Worm (Caenorhabditis elegans) whole organism, L2 larva: ENCODE data around the gene F46C8.3.

ENCODE experiments used
- F13H6.1 ChIP-seq: sonication (generic microtip); optimal IDR thresholded peaks from 2 replicates; lab custom pipeline; 2016; ENCODE audit warnings: missing genetic modification characterization, missing compliant biosample characterization
- ama-1 ChIP-seq: fragments of 150-350 bp; optimal IDR thresholded peaks from 2 replicates; lab custom pipeline; 2018; ENCODE audit warnings: inconsistent platforms
- blmp-1 ChIP-seq: sonication (generic microtip); optimal IDR thresholded peaks from 2 replicates; lab custom pipeline; 2017; ENCODE audit warnings: missing genetic modification characterization, mild to moderate bottlenecking, missing compliant biosample characterization, antibody characterized with exemption, moderate library complexity; ENCODE audit not compliant: insufficient read depth
- ceh-16 ChIP-seq: fragments of 150-350 bp; optimal IDR thresholded peaks from 2 replicates; lab custom pipeline; 2014; ENCODE audit warnings: missing biosample characterization, missing genetic modification characterization
- crh-2 ChIP-seq: sonication (generic microtip); optimal IDR thresholded peaks from 2 replicates; lab custom pipeline; 2017; ENCODE audit warnings: missing biosample characterization, missing genetic modification characterization
- egl-27 ChIP-seq: sonication (generic microtip); optimal IDR thresholded peaks from 3 replicates; lab custom pipeline; 2017; ENCODE audit warnings: missing biosample characterization, missing genetic modification reagents, missing genetic modification characterization
- fos-1 ChIP-seq: fragments of 150-350 bp; optimal IDR thresholded peaks from 2 replicates; lab custom pipeline; 2014; ENCODE audit warnings: missing biosample characterization, missing genetic modification characterization
- lin-39 ChIP-seq: fragments of 150-350 bp; optimal IDR thresholded peaks from 2 replicates; lab custom pipeline; 2014; ENCODE audit warnings: missing biosample characterization, missing genetic modification reagents, missing genetic modification characterization
- mbf-1 ChIP-seq: sonication (generic microtip); optimal IDR thresholded peaks from 2 replicates; lab custom pipeline; 2017; ENCODE audit warnings: missing biosample characterization, missing genetic modification characterization
- peb-1 ChIP-seq: fragments of 150-350 bp; optimal IDR thresholded peaks from 2 replicates; lab custom pipeline; 2014; ENCODE audit warnings: missing biosample characterization, missing genetic modification characterization
- sma-3 ChIP-seq: sonication (generic microtip); optimal IDR thresholded peaks from 2 replicates; lab custom pipeline; 2016; ENCODE audit warnings: missing genetic modification reagents, missing genetic modification characterization, missing compliant biosample characterization
- sma-9 ChIP-seq, 2 experiments: fragments of 150-350 bp in 1 of 2; sonication (generic microtip) in 1 of 2; optimal IDR thresholded peaks; 2 replicates each; lab custom pipeline; 2014 to 2016; ENCODE audit warnings: missing genetic modification characterization in 2 of 2, mild to moderate bottlenecking in 1 of 2, missing biosample characterization in 1 of 2, missing compliant biosample characterization in 1 of 2, missing genetic modification reagents in 1 of 2, moderate library complexity in 1 of 2
- unc-62 ChIP-seq: fragments of 150-350 bp; optimal IDR thresholded peaks from 2 replicates; lab custom pipeline; 2014; ENCODE audit warnings: missing biosample characterization, missing genetic modification reagents, missing genetic modification characterization
- zag-1 ChIP-seq: fragments of 150-350 bp; optimal IDR thresholded peaks from 2 replicates; lab custom pipeline; 2014; ENCODE audit warnings: missing biosample characterization, missing genetic modification characterization
- ztf-1 ChIP-seq: fragments of 200-800 bp; sonication (Bioruptor generic); conservative IDR thresholded peaks from 2 replicates; pipeline ENCODE4 v1.3.6; 2022; ENCODE audit warnings: missing genetic modification characterization, missing compliant biosample characterization

The F46C8.3 gene

DNA sequence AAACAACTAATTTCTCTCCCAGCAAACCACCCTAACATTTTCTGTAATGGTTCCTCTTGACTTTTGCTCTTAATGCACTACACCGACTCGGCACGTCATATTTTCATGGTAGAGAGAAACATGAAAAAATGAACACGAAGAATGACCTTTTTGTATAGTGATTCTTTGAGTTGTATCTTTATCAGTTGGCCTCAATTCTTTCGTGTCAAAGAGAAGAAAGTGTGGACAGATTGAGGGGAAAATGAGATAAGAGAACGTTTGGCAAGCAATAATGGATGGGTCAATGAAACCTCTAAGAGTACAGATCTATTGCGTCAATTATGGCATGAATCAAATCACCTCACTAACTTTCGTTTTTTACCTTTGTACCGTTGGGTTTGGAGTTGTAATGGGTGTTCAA, 50.6 kb downstream of the F46C8.3 start:
- no peak for TF ChIP-seq ceh-16
- peak; percentile 71 for TF ChIP-seq sma-9 (GFP tag; optimal IDR thresholded peaks at IDR 0.05; lab: Kevin White, UChicago)
- no peak for TF ChIP-seq sma-9 (tag; optimal IDR thresholded peaks at IDR 0.05; lab: Kevin White, UChicago)
- peak; percentile 88 for TF ChIP-seq fos-1
- no peak for TF ChIP-seq zag-1 (tag; lab: Kevin White, UChicago)
- no peak for TF ChIP-seq lin-39
- peak; percentile 69 for TF ChIP-seq blmp-1 (tag; lab: Kevin White, UChicago)
- peak; percentile 70 for TF ChIP-seq crh-2
- TF ChIP-seq peb-1 (tag; lab: Kevin White, UChicago) = no peak
- TF ChIP-seq ztf-1 (GFP tag; lab: Robert Waterston, UW) = no peak
- TF ChIP-seq F13H6.1 = peak; percentile 47
- no peak for TF ChIP-seq mbf-1 (tag; lab: Kevin White, UChicago)
- TF ChIP-seq unc-62 = no peak
- TF ChIP-seq egl-27 = peak; percentile 5
- TF ChIP-seq sma-3 (GFP tag; lab: Kevin White, UChicago) = peak; percentile 9
- TF ChIP-seq ama-1 (lab: Kevin White, UChicago) = no peak
